Worm (Caenorhabditis elegans) whole organism, L1 larva: ENCODE data around the gene clc-24.

Experiments
- C04F5.9 ChIP-seq: sonication (generic microtip); optimal IDR thresholded peaks from 2 replicates; lab custom pipeline; 2016; ENCODE audit warnings: missing genetic modification characterization, missing compliant biosample characterization
- C34B4.2 ChIP-seq: sonication (generic microtip); optimal IDR thresholded peaks from 2 replicates; lab custom pipeline; 2017; ENCODE audit warnings: mild to moderate bottlenecking, missing genetic modification characterization, missing compliant biosample characterization
- aly-2 ChIP-seq: fragments of 150-350 bp; optimal IDR thresholded peaks from 2 replicates; lab custom pipeline; 2014; ENCODE audit warnings: missing biosample characterization, missing genetic modification characterization
- ama-1 ChIP-seq: fragments of 150-350 bp; optimal IDR thresholded peaks from 2 replicates; lab custom pipeline; 2014
- ceh-82 ChIP-seq, 3 experiments: fragments of 150-350 bp in 1 of 3; sonication (generic microtip) in 2 of 3; optimal IDR thresholded peaks; 2 replicates each; lab custom pipeline; 2014 to 2017; ENCODE audit warnings: missing biosample characterization in 3 of 3, missing genetic modification characterization in 3 of 3
- dsc-1 ChIP-seq: sonication (generic microtip); optimal IDR thresholded peaks from 2 replicates; lab custom pipeline; 2016; ENCODE audit warnings: mild to moderate bottlenecking, missing genetic modification characterization, missing compliant biosample characterization
- efl-1 ChIP-seq, 4 experiments: fragments of 150-350 bp; optimal IDR thresholded peaks in 3 of 4; peaks in 1 of 4; 1 replicate in 1 of 4; 2 replicates in 3 of 4; lab custom pipeline; 2014; ENCODE audit warnings: missing biosample characterization in 2 of 4, missing genetic modification characterization in 2 of 4, missing genetic modification reagents in 2 of 4
- egl-27 ChIP-seq, 2 experiments: fragments of 150-350 bp in 1 of 2; sonication (generic microtip); optimal IDR thresholded peaks; 3 replicates each; lab custom pipeline; 2017 to 2018; ENCODE audit warnings: missing biosample characterization in 2 of 2, missing genetic modification characterization in 2 of 2, missing genetic modification reagents in 2 of 2
- elt-2 ChIP-seq: sonication (generic microtip); optimal IDR thresholded peaks from 2 replicates; lab custom pipeline; 2016; ENCODE audit warnings: missing genetic modification characterization, mild to moderate bottlenecking, inconsistent platforms, missing compliant biosample characterization, missing genetic modification reagents
- elt-3 ChIP-seq, 6 experiments: fragments of 150-350 bp in 1 of 6; sonication (generic microtip); optimal IDR thresholded peaks; 2 replicates each; lab custom pipeline; 2017 to 2018; ENCODE audit warnings: missing biosample characterization in 6 of 6, missing genetic modification characterization in 6 of 6, inconsistent platforms in 1 of 6
- ets-5 ChIP-seq: fragments of 200-800 bp; sonication (Bioruptor generic); IDR thresholded peaks from 2 replicates; pipeline ENCODE4 v1.3.6; 2022; ENCODE audit warnings: missing genetic modification characterization, missing compliant biosample characterization
- fos-1 ChIP-seq: fragments of 150-350 bp; optimal IDR thresholded peaks from 2 replicates; lab custom pipeline; 2014; ENCODE audit warnings: missing biosample characterization, missing genetic modification characterization
- hlh-17 ChIP-seq: fragments of 200-800 bp; sonication (Bioruptor generic); optimal IDR thresholded peaks from 2 replicates; lab custom pipeline; 2018; ENCODE audit warnings: missing genetic modification characterization, mild to moderate bottlenecking, missing compliant biosample characterization, moderate library complexity, borderline replicate concordance
- hlh-4 ChIP-seq: sonication (generic microtip); optimal IDR thresholded peaks from 2 replicates; lab custom pipeline; 2016; ENCODE audit warnings: mild to moderate bottlenecking, missing genetic modification characterization, missing compliant biosample characterization
- hpl-2 ChIP-seq: fragments of 150-350 bp; optimal IDR thresholded peaks from 2 replicates; lab custom pipeline; 2014; ENCODE audit warnings: missing biosample characterization, missing genetic modification reagents, missing genetic modification characterization
- irx-1 ChIP-seq: sonication (generic microtip); optimal IDR thresholded peaks from 2 replicates; lab custom pipeline; 2016; ENCODE audit warnings: missing genetic modification characterization, missing compliant biosample characterization
- isw-1 ChIP-seq: fragments of 200-800 bp; sonication (Bioruptor generic); IDR thresholded peaks from 2 replicates; pipeline ENCODE4 v1.3.6; 2022; ENCODE audit warnings: missing genetic modification characterization, missing compliant biosample characterization
- lin-15B ChIP-seq: fragments of 150-350 bp; sonication (generic microtip); optimal IDR thresholded peaks from 3 replicates; lab custom pipeline; 2014; ENCODE audit warnings: missing biosample characterization, missing genetic modification characterization
- lin-35 ChIP-seq, 2 experiments: fragments of 150-350 bp; optimal IDR thresholded peaks; 2 replicates each; lab custom pipeline; 2014; ENCODE audit warnings: missing biosample characterization in 2 of 2, missing genetic modification characterization in 2 of 2, missing genetic modification reagents in 2 of 2
- lsy-2 ChIP-seq, 2 experiments: fragments of 150-350 bp; optimal IDR thresholded peaks; 2 replicates each; lab custom pipeline; 2014; ENCODE audit warnings: missing biosample characterization in 2 of 2, missing genetic modification characterization in 2 of 2
- mef-2 ChIP-seq: fragments of 150-350 bp; optimal IDR thresholded peaks from 2 replicates; lab custom pipeline; 2014; ENCODE audit warnings: missing biosample characterization, missing genetic modification characterization
- mep-1 ChIP-seq: fragments of 150-350 bp; optimal IDR thresholded peaks from 2 replicates; lab custom pipeline; 2014; ENCODE audit warnings: missing biosample characterization, missing genetic modification characterization
- nhr-11 ChIP-seq: fragments of 150-350 bp; optimal IDR thresholded peaks from 2 replicates; lab custom pipeline; 2014; ENCODE audit warnings: missing biosample characterization, missing genetic modification characterization
- nhr-237 ChIP-seq: fragments of 150-350 bp; optimal IDR thresholded peaks from 2 replicates; lab custom pipeline; 2014; ENCODE audit warnings: missing biosample characterization, missing genetic modification characterization
- nhr-28 ChIP-seq: fragments of 150-350 bp; optimal IDR thresholded peaks from 2 replicates; lab custom pipeline; 2014; ENCODE audit warnings: missing biosample characterization, missing genetic modification characterization
- nhr-47 ChIP-seq: sonication (generic microtip); optimal IDR thresholded peaks from 2 replicates; lab custom pipeline; 2016; ENCODE audit warnings: mild to moderate bottlenecking, missing genetic modification characterization, moderate library complexity, missing compliant biosample characterization
- nhr-77 ChIP-seq: fragments of 150-350 bp; optimal IDR thresholded peaks from 2 replicates; lab custom pipeline; 2014; ENCODE audit warnings: missing biosample characterization, missing genetic modification characterization
- nhr-84 ChIP-seq: sonication (generic microtip); optimal IDR thresholded peaks from 2 replicates; lab custom pipeline; 2017; ENCODE audit warnings: missing biosample characterization, missing genetic modification characterization
- nhr-90 ChIP-seq: sonication (generic microtip); optimal IDR thresholded peaks from 2 replicates; lab custom pipeline; 2016; ENCODE audit warnings: mild to moderate bottlenecking, missing genetic modification characterization, missing compliant biosample characterization; ENCODE audit not compliant: poor library complexity
- snpc-4 ChIP-seq: fragments of 150-350 bp; optimal IDR thresholded peaks from 2 replicates; lab custom pipeline; 2014; ENCODE audit warnings: missing biosample characterization, missing genetic modification characterization
- sox-4 ChIP-seq: sonication (generic microtip); optimal IDR thresholded peaks from 2 replicates; lab custom pipeline; 2016; ENCODE audit warnings: missing genetic modification characterization, missing compliant biosample characterization
- sptf-1 ChIP-seq: fragments of 150-350 bp; optimal IDR thresholded peaks from 2 replicates; lab custom pipeline; 2014; ENCODE audit warnings: missing biosample characterization, missing genetic modification characterization
- tbx-2 ChIP-seq: sonication (generic microtip); optimal IDR thresholded peaks from 2 replicates; lab custom pipeline; 2016; ENCODE audit warnings: missing genetic modification characterization, missing compliant biosample characterization
- tlp-1 ChIP-seq: fragments of 150-350 bp; optimal IDR thresholded peaks from 2 replicates; lab custom pipeline; 2014; ENCODE audit warnings: missing biosample characterization, missing genetic modification characterization
- unc-62 ChIP-seq: fragments of 150-350 bp; optimal IDR thresholded peaks from 2 replicates; lab custom pipeline; 2014; ENCODE audit warnings: missing biosample characterization, missing genetic modification reagents, missing genetic modification characterization
- unc-98 ChIP-seq: fragments of 200-800 bp; sonication (Bioruptor generic); IDR thresholded peaks from 2 replicates; pipeline ENCODE4 v1.3.6; 2022; ENCODE audit warnings: missing genetic modification characterization, missing compliant biosample characterization
- vab-15 ChIP-seq: sonication (generic microtip); optimal IDR thresholded peaks from 2 replicates; lab custom pipeline; 2017; ENCODE audit warnings: missing genotype, mild to moderate bottlenecking, missing genetic modification characterization, missing compliant biosample characterization
- xbp-1 ChIP-seq: sonication (generic microtip); optimal IDR thresholded peaks from 2 replicates; lab custom pipeline; 2016; ENCODE audit warnings: missing genetic modification characterization, missing compliant biosample characterization
- zag-1 ChIP-seq: fragments of 150-350 bp; optimal IDR thresholded peaks from 2 replicates; lab custom pipeline; 2014; ENCODE audit warnings: missing biosample characterization, missing genetic modification characterization

clc-24 gene

ce11 chrIII:1009775-1010174 is at the start of gene clc-24:
Gene clc-24, plus strand, starts transcription at chrIII:1010037.
- no peak for TF ChIP-seq ceh-82 (tag; optimal IDR thresholded peaks at IDR 0.05; lab: Kevin White, UChicago)
- TF ChIP-seq tlp-1 (tag; lab: Kevin White, UChicago) = no peak
- TF ChIP-seq hlh-4 (tag; lab: Kevin White, UChicago) = no peak
- no peak for TF ChIP-seq mep-1 (tag; lab: Kevin White, UChicago)
- TF ChIP-seq efl-1 (optimal IDR thresholded peaks at IDR 0.05; lab: Kevin White, UChicago) = no peak
- no peak for TF ChIP-seq efl-1 (GFP tag; optimal IDR thresholded peaks at IDR 0.05 in 1 of 2; lab: Kevin White, UChicago)
- no peak for TF ChIP-seq aly-2 (tag; lab: Kevin White, UChicago)
- TF ChIP-seq nhr-84 (tag; lab: Kevin White, UChicago) = no peak
- TF ChIP-seq irx-1 = no peak
- no peak for TF ChIP-seq sox-4
- no peak for TF ChIP-seq elt-3 (tag; optimal IDR thresholded peaks at IDR 0.05; lab: Kevin White, UChicago)
- TF ChIP-seq lsy-2 (tag; optimal IDR thresholded peaks at IDR 0.05; lab: Kevin White, UChicago) = no peak
- no peak for TF ChIP-seq egl-27 (tag; optimal IDR thresholded peaks at IDR 0.05; lab: Kevin White, UChicago)
- TF ChIP-seq ama-1 (lab: Kevin White, UChicago) = no peak
- no peak for TF ChIP-seq nhr-237 (tag; lab: Kevin White, UChicago)

- TF ChIP-seq nhr-77 = no peak
- no peak for TF ChIP-seq nhr-28 (tag; lab: Kevin White, UChicago)
- TF ChIP-seq fos-1 (tag; lab: Kevin White, UChicago) = no peak
- TF ChIP-seq xbp-1 (tag; lab: Kevin White, UChicago) = no peak
- TF ChIP-seq nhr-90 = no peak
- TF ChIP-seq mef-2 (tag; lab: Kevin White, UChicago) = no peak
- TF ChIP-seq vab-15 = no peak
- no peak for TF ChIP-seq sptf-1 (tag; lab: Kevin White, UChicago)
- TF ChIP-seq sox-4 = no peak
- TF ChIP-seq, all 84 proteins: peak for 0
Observed at ce11 chrIII:961948-962347, 47.9 kb upstream of the clc-24 start, which contains the start of gene fbxa-51. Gene fbxa-51, plus strand, starts transcription at chrIII:962269.

- TF ChIP-seq lin-35 (GFP tag; optimal IDR thresholded peaks at IDR 0.05; lab: Kevin White, UChicago) (no peak), hpl-2 (no peak), hlh-17 (GFP tag; lab: Kevin White, UChicago) (no peak), tbx-2 (tag; lab: Kevin White, UChicago) (no peak), isw-1 (no peak), lin-15B (tag; lab: Kevin White, UChicago) (no peak), unc-98 (no peak), elt-2 (no peak), C34B4.2 (no peak), snpc-4 (tag; lab: Kevin White, UChicago) (no peak), nhr-47 (tag; lab: Kevin White, UChicago) (no peak), unc-62 (GFP tag; lab: Kevin White, UChicago) (no peak), ceh-82 (tag; optimal IDR thresholded peaks at IDR 0.05; lab: Kevin White, UChicago) (no peak), C04F5.9 (no peak), zag-1 (tag; lab: Kevin White, UChicago) (no peak), nhr-237 (tag; lab: Kevin White, UChicago) (no peak), dsc-1 (no peak), nhr-11 (tag; lab: Kevin White, UChicago) (no peak)
Observed at ce11 chrIII:964637-965036, 45.2 kb upstream of the clc-24 start.

- no peak for TF ChIP-seq lin-35 (GFP tag; optimal IDR thresholded peaks at IDR 0.05; lab: Kevin White, UChicago)
- no peak for TF ChIP-seq dsc-1
- no peak for TF ChIP-seq tbx-2 (tag; lab: Kevin White, UChicago)
- TF ChIP-seq C04F5.9 = no peak
- no peak for TF ChIP-seq ets-5 (GFP tag; lab: Robert Waterston, UW)
Observed at ce11 chrIII:966259-966658, 43.6 kb upstream of the clc-24 start.
